Worm (Caenorhabditis elegans) whole organism, late embryonic: Measurements from ENCODE around the gene ZK1055.2.

Experiments
- C08G9.2 ChIP-seq: sonication (generic microtip); optimal IDR thresholded peaks from 2 replicates; lab custom pipeline; 2016; ENCODE audit warnings: mild to moderate bottlenecking, missing genetic modification characterization, moderate library complexity, missing compliant biosample characterization
- T23F11.4 ChIP-seq: fragments of 200-800 bp; sonication (Bioruptor generic); optimal IDR thresholded peaks from 2 replicates; lab custom pipeline; 2018; ENCODE audit warnings: mild to moderate bottlenecking, missing genetic modification characterization, missing compliant biosample characterization
- Y22D7AL.16 ChIP-seq: sonication (generic microtip); optimal IDR thresholded peaks from 2 replicates; lab custom pipeline; 2016; ENCODE audit warnings: missing genetic modification characterization, missing compliant biosample characterization
- ama-1 ChIP-seq: fragments of 150-350 bp; optimal IDR thresholded peaks from 2 replicates; lab custom pipeline; 2014
- elt-4 ChIP-seq: sonication (generic microtip); optimal IDR thresholded peaks from 2 replicates; lab custom pipeline; 2016; ENCODE audit warnings: missing genetic modification characterization, missing compliant biosample characterization
- lin-11 ChIP-seq: fragments of 200-800 bp; sonication (Bioruptor generic); optimal IDR thresholded peaks from 2 replicates; lab custom pipeline; 2018; ENCODE audit warnings: mild to moderate bottlenecking, missing genetic modification characterization, missing compliant biosample characterization
- nhr-11 ChIP-seq: fragments of 150-350 bp; optimal IDR thresholded peaks from 2 replicates; lab custom pipeline; 2014; ENCODE audit warnings: missing biosample characterization, missing genetic modification characterization
- pha-4 ChIP-seq: fragments of 150-350 bp; optimal IDR thresholded peaks from 2 replicates; lab custom pipeline; 2018; ENCODE audit warnings: missing biosample characterization, missing genetic modification reagents, missing genetic modification characterization
- pqm-1 ChIP-seq: sonication (generic microtip); optimal IDR thresholded peaks from 2 replicates; lab custom pipeline; 2016; ENCODE audit warnings: missing genetic modification characterization, missing compliant biosample characterization
- ztf-16 ChIP-seq: sonication (generic microtip); optimal IDR thresholded peaks from 2 replicates; lab custom pipeline; 2017; ENCODE audit warnings: missing genetic modification characterization, missing compliant biosample characterization

DNA sequence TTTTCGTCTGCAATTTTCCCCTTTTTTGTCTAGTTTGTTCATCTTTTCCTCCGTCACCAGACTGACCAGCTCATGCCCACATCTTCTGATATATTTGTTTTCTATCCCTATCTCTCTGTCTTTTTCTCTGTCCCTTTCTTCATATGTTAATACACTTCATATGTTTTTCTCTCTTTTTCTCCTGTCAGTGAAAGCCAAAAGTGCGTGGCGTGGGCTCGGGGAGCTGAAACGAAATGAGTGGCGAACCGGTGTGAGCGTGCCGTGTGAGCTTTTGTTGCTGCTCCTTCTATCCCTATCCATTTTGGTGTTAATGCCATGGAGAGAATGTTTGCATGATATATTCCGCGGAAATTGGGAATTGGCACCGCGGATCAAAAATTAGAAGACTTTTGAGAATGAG is 41.5 kb downstream of the ZK1055.2 start:
- TF ChIP-seq nhr-11 (no peak), Y22D7AL.16 (no peak), ama-1 (lab: Kevin White, UChicago) (no peak), pqm-1 (tag; lab: Kevin White, UChicago) (no peak), pha-4 (tag; lab: Kevin White, UChicago) (no peak), elt-4 (tag; lab: Kevin White, UChicago) (no peak), lin-11 (tag; lab: Kevin White, UChicago) (no peak), T23F11.4 (no peak), C08G9.2 (tag; lab: Kevin White, UChicago) (no peak), ztf-16 (tag; lab: Kevin White, UChicago) (no peak)
